ENCODE assay signal across 3 fruit fly cellular contexts in genomic region chrX:18158967-18159366, dm6.
TF ChIP-seq lines count a peak whose summit lies in the region.

No protein-coding gene starts in this region.

- no peak for TF ChIP-seq CTCF in whole organism, embryonic (GFP tag; optimal IDR thresholded peaks at IDR 0.05; lab: Kevin White, UChicago)

TF ChIP-seq in whole organism, embryonic, 481 proteins besides CTCF, POLR2A, EP300 and RAD21:
- no peak for TF ChIP-seq CG9609 (GFP tag; optimal IDR thresholded peaks at IDR 0.05; lab: Kevin White, UChicago)
- TF ChIP-seq Spps (tag; optimal IDR thresholded peaks at IDR 0.05; lab: Kevin White, UChicago) = no peak
- TF ChIP-seq CG2199 (GFP tag; IDR thresholded peaks at IDR 0.05; lab: Robert Waterston, UW) = no peak
- no peak for TF ChIP-seq tap (tag; optimal IDR thresholded peaks at IDR 0.05; lab: Kevin White, UChicago)
- peak; percentile 50 for TF ChIP-seq cg (GFP tag; optimal IDR thresholded peaks at IDR 0.05; lab: Kevin White, UChicago)
- TF ChIP-seq CG7928 (GFP tag; optimal IDR thresholded peaks at IDR 0.05; lab: Kevin White, UChicago) = no peak
- peak; percentile 52 for TF ChIP-seq Med (GFP tag; lab: Kevin White, UChicago)
- peak; percentile 57 for TF ChIP-seq Ets65A (GFP tag; lab: Kevin White, UChicago)
- TF ChIP-seq pnt (GFP tag; optimal IDR thresholded peaks at IDR 0.05; lab: Kevin White, UChicago) = no peak
- TF ChIP-seq eyg (GFP tag; optimal IDR thresholded peaks at IDR 0.05; lab: Kevin White, UChicago) = no peak
- TF ChIP-seq Atf-2 (GFP tag; optimal IDR thresholded peaks at IDR 0.05; lab: Kevin White, UChicago) = no peak
- TF ChIP-seq Meics (GFP tag; optimal IDR thresholded peaks at IDR 0.05; lab: Kevin White, UChicago) = no peak
- no peak for TF ChIP-seq CG15269 (tag; optimal IDR thresholded peaks at IDR 0.05; lab: Kevin White, UChicago)
- peak in 1 of 2 experiments; percentile 22 for TF ChIP-seq Trl (optimal IDR thresholded peaks at IDR 0.05; lab: Kevin White, UChicago)
- TF ChIP-seq Trl (GFP tag; optimal IDR thresholded peaks at IDR 0.05; lab: Kevin White, UChicago) = no peak
- TF ChIP-seq shn (GFP tag; optimal IDR thresholded peaks at IDR 0.05; lab: Kevin White, UChicago) = no peak

TF ChIP-seq in whole organism, prepupa, 60 proteins besides CTCF, POLR2A, EP300 and RAD21:
- TF ChIP-seq lz (GFP tag; optimal IDR thresholded peaks at IDR 0.05; lab: Kevin White, UChicago) = no peak
- peak; percentile 18 for TF ChIP-seq fkh (GFP tag; optimal IDR thresholded peaks at IDR 0.05; lab: Kevin White, UChicago)

TF ChIP-seq in whole organism, wandering third instar larva, 38 proteins besides CTCF, POLR2A, EP300 and RAD21:
- TF ChIP-seq Dfd (GFP tag; optimal IDR thresholded peaks at IDR 0.05; lab: Kevin White, UChicago) = peak; percentile 4
- no peak for TF ChIP-seq dsf (GFP tag; optimal IDR thresholded peaks at IDR 0.05; lab: Kevin White, UChicago; ENCODE audit: borderline replicate concordance)
